Worm (Caenorhabditis elegans): ENCODE results near the gene ndx-9.

The ndx-9 gene

ce11 chrIV:10964688-10965087 is 47.1 kb downstream of the ndx-9 start:
- TF ChIP-seq K02D7.2 (tag; optimal IDR thresholded peaks at IDR 0.05) (no peak), ceh-18 (tag; optimal IDR thresholded peaks at IDR 0.05) (no peak), nhr-11 (tag; optimal IDR thresholded peaks at IDR 0.05) (no peak), che-1 (tag; optimal IDR thresholded peaks at IDR 0.05) (no peak), lin-11 (tag; optimal IDR thresholded peaks at IDR 0.05) (no peak), ceh-22 (tag; optimal IDR thresholded peaks at IDR 0.05) (no peak), ceh-34 (tag; optimal IDR thresholded peaks at IDR 0.05) (no peak), pha-2 (tag; optimal IDR thresholded peaks at IDR 0.05) (no peak), ceh-9 (tag; optimal IDR thresholded peaks at IDR 0.05) (no peak), eyg-1 (tag; optimal IDR thresholded peaks at IDR 0.05) (no peak)

All from whole organism, late embryonic.